Worm (Caenorhabditis elegans) whole organism, midembryonic: ENCODE measurements around the gene far-3.

Experiments
- T22C8.4 ChIP-seq: fragments of 200-800 bp; sonication (Bioruptor generic); IDR thresholded peaks from 2 replicates; pipeline ENCODE4 v1.3.6; 2022; ENCODE audit warnings: missing genetic modification characterization, missing compliant biosample characterization
- cog-1 ChIP-seq: sonication (generic microtip); optimal IDR thresholded peaks from 2 replicates; lab custom pipeline; 2016; ENCODE audit warnings: missing genetic modification characterization, missing compliant biosample characterization
- klf-2 ChIP-seq: fragments of 200-800 bp; sonication (Bioruptor generic); conservative IDR thresholded peaks from 2 replicates; pipeline ENCODE4 v1.3.6; 2022; ENCODE audit warnings: missing genetic modification reagents, missing genetic modification characterization, missing compliant biosample characterization
- med-1 ChIP-seq: sonication (generic microtip); optimal IDR thresholded peaks from 2 replicates; lab custom pipeline; 2017; ENCODE audit warnings: missing genetic modification characterization, mild to moderate bottlenecking, missing compliant biosample characterization, antibody characterized with exemption, missing genetic modification reagents; ENCODE audit not compliant: insufficient read depth
- tab-1 ChIP-seq: fragments of 200-800 bp; sonication (Bioruptor generic); IDR thresholded peaks from 2 replicates; pipeline ENCODE4 v1.3.6; 2022; ENCODE audit warnings: missing genetic modification characterization, missing compliant biosample characterization
- ztf-29 ChIP-seq: fragments of 200-800 bp; sonication (Bioruptor generic); IDR thresholded peaks from 2 replicates; pipeline ENCODE4 v1.3.6; 2022; ENCODE audit warnings: missing genetic modification reagents, missing genetic modification characterization, missing compliant biosample characterization

ce11 chrV:13018761-13019160, 21.4 kb upstream of the far-3 start, which contains the start of gene fmi-1:
- no peak for TF ChIP-seq med-1 (GFP tag; lab: Kevin White, UChicago)
- no peak for TF ChIP-seq klf-2 (GFP tag; lab: Robert Waterston, UW)
- TF ChIP-seq cog-1 = no peak
- TF ChIP-seq ztf-29 = no peak; the same call in 1 of the 2 replicates
- TF ChIP-seq T22C8.4 = no peak
- TF ChIP-seq tab-1 (GFP tag; lab: Robert Waterston, UW) = no peak
